Worm (Caenorhabditis elegans): ENCODE results near the gene F10E9.10.

The F10E9.10 gene

ce11 chrIII:8291268-8292032 lies 28.6 kb downstream of the F10E9.10 start:
- TF ChIP-seq madf-9 (GFP tag; conservative IDR thresholded peaks at IDR 0.05) (no peak), unc-62 (GFP tag; optimal IDR thresholded peaks at IDR 0.05 in 1 of 2) (no peak), unc-62 (tag; optimal IDR thresholded peaks at IDR 0.05) (no peak), nhr-41 (GFP tag; IDR thresholded peaks at IDR 0.05) (no peak), dmd-9 (GFP tag; IDR thresholded peaks at IDR 0.05) (no peak), egl-27 (tag; optimal IDR thresholded peaks at IDR 0.05) (no peak), F26F4.8 (GFP tag; conservative IDR thresholded peaks at IDR 0.05) (no peak), dmd-8 (GFP tag; IDR thresholded peaks at IDR 0.05) (no peak), nhr-28 (tag; optimal IDR thresholded peaks at IDR 0.05) (peak; percentile 74), lir-3 (tag; optimal IDR thresholded peaks at IDR 0.05) (no peak), fkh-10 (GFP tag; optimal IDR thresholded peaks at IDR 0.05) (no peak), ZK546.5 (tag; optimal IDR thresholded peaks at IDR 0.05) (no peak), ztf-11 (tag; optimal IDR thresholded peaks at IDR 0.05) (no peak), vab-7 (GFP tag; IDR thresholded peaks at IDR 0.05) (no peak), tag-97 (GFP tag; IDR thresholded peaks at IDR 0.05) (no peak), lin-38 (GFP tag; IDR thresholded peaks at IDR 0.05) (no peak), pqm-1 (tag; optimal IDR thresholded peaks at IDR 0.05) (peak; percentile 99), Y5F2A.4 (GFP tag; optimal IDR thresholded peaks at IDR 0.05) (no peak), nhr-42 (GFP tag; IDR thresholded peaks at IDR 0.05) (no peak), dmd-6 (GFP tag; IDR thresholded peaks at IDR 0.05) (peak; percentile 78), daf-12 (tag; optimal IDR thresholded peaks at IDR 0.05) (no peak), hlh-30 (tag; optimal IDR thresholded peaks at IDR 0.05; ENCODE audit: insufficient read depth) (peak; percentile 2), nhr-10 (tag; optimal IDR thresholded peaks at IDR 0.05) (no peak), zip-2 (tag; optimal IDR thresholded peaks at IDR 0.05) (no peak), hlh-11 (tag; optimal IDR thresholded peaks at IDR 0.05) (peak; percentile 66), attf-4 (tag; optimal IDR thresholded peaks at IDR 0.05) (no peak), D1046.2 (GFP tag; IDR thresholded peaks at IDR 0.05) (no peak), lim-7 (GFP tag; IDR thresholded peaks at IDR 0.05) (no peak), nhr-102 (tag; optimal IDR thresholded peaks at IDR 0.05) (no peak), zfp-3 (GFP tag; conservative IDR thresholded peaks at IDR 0.05) (no peak), ceh-62 (tag; optimal IDR thresholded peaks at IDR 0.05) (no peak), daf-16 (GFP tag; optimal IDR thresholded peaks at IDR 0.05) (no peak), daf-16 (tag; optimal IDR thresholded peaks at IDR 0.05) (peak; percentile 55), daf-19 (GFP tag; conservative IDR thresholded peaks at IDR 0.05) (no peak), T20F7.1 (GFP tag; optimal IDR thresholded peaks at IDR 0.05) (peak; percentile 41), ztf-7 (tag; optimal IDR thresholded peaks at IDR 0.05) (no peak), F44E2.7 (GFP tag; IDR thresholded peaks at IDR 0.05) (no peak), ceh-32 (tag; optimal IDR thresholded peaks at IDR 0.05; ENCODE audit: poor library complexity) (no peak), ama-1 (optimal IDR thresholded peaks at IDR 0.05) (no peak), lin-15B (tag; optimal IDR thresholded peaks at IDR 0.05) (no peak), dve-1 (tag; optimal IDR thresholded peaks at IDR 0.05; ENCODE audit: insufficient read depth) (peak; percentile 74), nhr-237 (tag; optimal IDR thresholded peaks at IDR 0.05) (no peak), F10B5.3 (tag; optimal IDR thresholded peaks at IDR 0.05) (no peak), saeg-2 (GFP tag; IDR thresholded peaks at IDR 0.05) (no peak), ces-1 (GFP tag; optimal IDR thresholded peaks at IDR 0.05) (no peak), arid-1 (GFP tag; conservative IDR thresholded peaks at IDR 0.05) (no peak), aly-2 (tag; optimal IDR thresholded peaks at IDR 0.05) (no peak), spr-3 (GFP tag; optimal IDR thresholded peaks at IDR 0.05) (no peak), daf-8 (GFP tag; IDR thresholded peaks at IDR 0.05) (no peak), T26A8.4 (GFP tag; IDR thresholded peaks at IDR 0.05) (no peak), egl-43 (GFP tag; IDR thresholded peaks at IDR 0.05) (no peak), rbr-2 (tag; optimal IDR thresholded peaks at IDR 0.05) (no peak)

Measured in whole organism, L4 larva.